Fruit fly (Drosophila melanogaster): ENCODE measurements around the gene CG5787.
A peak's percentile ranks its signal among the peaks of the same experiment; 100 is the strongest.

Gene CG5787

DNA sequence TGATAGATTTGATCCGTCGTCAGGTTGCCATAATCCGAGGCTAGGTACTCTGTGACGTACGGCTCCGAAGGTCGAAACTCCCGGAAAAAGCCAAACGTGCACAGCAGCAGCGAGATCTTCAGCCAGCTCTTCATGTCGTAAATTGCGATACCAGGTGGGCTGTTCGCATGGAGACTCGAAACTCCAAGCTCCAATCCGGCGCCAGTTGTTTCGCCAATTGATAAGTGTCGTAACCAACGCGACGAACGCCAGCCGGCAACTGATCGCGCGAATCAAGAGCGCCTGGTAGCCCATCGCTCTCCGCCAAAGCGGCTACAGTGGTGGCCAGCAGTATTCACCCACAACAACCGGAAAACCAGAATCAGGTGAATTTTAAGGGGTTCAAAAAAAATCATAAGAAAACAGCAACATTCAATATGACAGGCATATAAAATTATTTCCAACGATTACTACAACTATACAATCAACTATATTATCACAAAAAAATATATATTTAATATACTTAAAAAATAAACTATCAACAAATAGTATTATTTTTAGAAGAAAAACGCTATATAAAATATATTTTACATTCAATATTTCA, 12.3 kb downstream of the CG5787 start, which contains the start of gene CG17036 (continued):
- TF ChIP-seq CG9727 (GFP tag; optimal IDR thresholded peaks at IDR 0.05) (peak; percentile 52), CG31441 (GFP tag; IDR thresholded peaks at IDR 0.05) (peak; percentile 43), fd3F (GFP tag; optimal IDR thresholded peaks at IDR 0.05) (no peak), pan (optimal IDR thresholded peaks at IDR 0.05) (no peak), pan (GFP tag; optimal IDR thresholded peaks at IDR 0.05 in 1 of 2, IDR thresholded peaks at IDR 0.05 in 1 of 2) (peak in 1 of 2 experiments; percentile 28), CG2120 (GFP tag; optimal IDR thresholded peaks at IDR 0.05) (peak; percentile 26), CG9437 (GFP tag; optimal IDR thresholded peaks at IDR 0.05) (peak; percentile 10), mirr (GFP tag; optimal IDR thresholded peaks at IDR 0.05) (no peak), Oli (tag; optimal IDR thresholded peaks at IDR 0.05) (peak; percentile 22), CG2678 (tag; optimal IDR thresholded peaks at IDR 0.05) (no peak), CG18262 (tag; optimal IDR thresholded peaks at IDR 0.05) (peak; percentile 42), Ptx1 (GFP tag; IDR thresholded peaks at IDR 0.05) (peak; percentile 39; the same call in 1 of the 2 replicates), BtbVII (GFP tag; optimal IDR thresholded peaks at IDR 0.05) (peak; percentile 45), yki (optimal IDR thresholded peaks at IDR 0.05) (no peak), chn (GFP tag; optimal IDR thresholded peaks at IDR 0.05) (no peak), CG1603 (tag; optimal IDR thresholded peaks at IDR 0.05) (no peak), CG17385 (GFP tag; optimal IDR thresholded peaks at IDR 0.05) (no peak), Antp (GFP tag; optimal IDR thresholded peaks at IDR 0.05) (no peak), row (GFP tag; IDR thresholded peaks at IDR 0.05) (peak; percentile 80), phol (tag; optimal IDR thresholded peaks at IDR 0.05) (peak; percentile 23), CG34376 (GFP tag; optimal IDR thresholded peaks at IDR 0.05) (peak; percentile 30), CG15514 (GFP tag; optimal IDR thresholded peaks at IDR 0.05) (peak; percentile 41), CG18599 (GFP tag; optimal IDR thresholded peaks at IDR 0.05) (peak; percentile 32), CG13123 (GFP tag; optimal IDR thresholded peaks at IDR 0.05) (no peak), eve (GFP tag; optimal IDR thresholded peaks at IDR 0.05) (no peak), p53 (GFP tag; optimal IDR thresholded peaks at IDR 0.05) (no peak), Ssrp (tag; optimal IDR thresholded peaks at IDR 0.05) (no peak), CG17829 (tag; optimal IDR thresholded peaks at IDR 0.05) (peak; percentile 25), Jarid2 (GFP tag; optimal IDR thresholded peaks at IDR 0.05) (peak; percentile 8), lab (GFP tag; optimal IDR thresholded peaks at IDR 0.05) (peak; percentile 47), CG17328 (GFP tag; IDR thresholded peaks at IDR 0.05) (no peak), CG4617 (GFP tag; optimal IDR thresholded peaks at IDR 0.05; ENCODE audit: borderline replicate concordance) (no peak), CG6791 (GFP tag; IDR thresholded peaks at IDR 0.05; ENCODE audit: partially characterized antibody) (no peak), Dbx (GFP tag; IDR thresholded peaks at IDR 0.05) (peak; percentile 55; the same call in 1 of the 3 replicates), bigmax (GFP tag; optimal IDR thresholded peaks at IDR 0.05) (no peak), Mes4 (GFP tag; optimal IDR thresholded peaks at IDR 0.05) (no peak), dimm (GFP tag; IDR thresholded peaks at IDR 0.05) (no peak), CG17802 (tag; optimal IDR thresholded peaks at IDR 0.05) (no peak), sd (tag; optimal IDR thresholded peaks at IDR 0.05) (no peak), CG8388 (GFP tag; optimal IDR thresholded peaks at IDR 0.05) (peak; percentile 93), Ravus (GFP tag; IDR thresholded peaks at IDR 0.05) (0 out of 2 replicates have a peak, but pooled peaks have one; percentile 6), mam (GFP tag; optimal IDR thresholded peaks at IDR 0.05) (no peak)

All from whole organism, embryonic.